Worm (Caenorhabditis elegans): ENCODE data around the gene C14A11.5.

C14A11.5 gene

DNA sequence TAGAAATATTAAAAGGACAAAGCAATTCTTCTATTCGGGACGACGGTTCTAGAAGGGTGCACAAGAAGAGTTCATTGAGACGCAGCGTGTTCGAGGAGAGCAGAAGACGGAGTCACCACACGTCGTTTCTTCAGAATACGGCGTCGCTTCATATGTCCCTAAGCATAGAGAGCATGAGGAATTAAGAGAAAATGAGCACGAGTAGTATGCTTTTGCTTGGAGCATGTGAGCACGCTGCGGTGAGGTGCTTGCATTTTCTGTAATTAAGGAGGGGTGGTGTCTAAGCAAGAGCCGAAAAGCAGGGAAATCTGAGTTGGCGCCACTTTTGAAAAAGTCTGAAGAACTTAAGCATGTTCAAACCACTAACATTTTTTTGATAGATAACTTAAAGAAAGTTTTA lies at the start of gene C14A11.5:
TSS of gene C14A11.5 (minus strand) at position 139 of the 400 bp plus-strand sequence.
- TF ChIP-seq unc-62 (GFP tag; optimal IDR thresholded peaks at IDR 0.05): no peak

DNA sequence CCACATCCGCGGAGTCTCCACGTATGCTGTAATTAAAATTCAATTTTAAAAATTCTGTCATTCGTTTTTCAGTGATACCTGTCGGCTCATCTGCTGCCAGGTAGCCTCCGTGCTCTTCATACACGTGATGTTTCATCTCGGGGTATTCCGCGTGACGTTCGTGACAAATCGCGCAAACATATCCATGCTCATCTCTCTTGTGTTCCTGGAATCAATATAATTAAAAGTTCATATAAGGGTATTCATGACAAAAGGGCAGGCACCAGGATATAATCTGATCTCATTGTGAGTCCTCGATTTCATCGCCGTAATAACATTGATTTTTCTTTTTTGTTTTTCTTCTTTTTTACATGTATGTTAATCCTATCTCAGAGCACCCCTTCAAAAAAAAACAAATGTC lies 46.6 kb upstream of the C14A11.5 start:
- no peak for TF ChIP-seq unc-62 (GFP tag; optimal IDR thresholded peaks at IDR 0.05)

DNA sequence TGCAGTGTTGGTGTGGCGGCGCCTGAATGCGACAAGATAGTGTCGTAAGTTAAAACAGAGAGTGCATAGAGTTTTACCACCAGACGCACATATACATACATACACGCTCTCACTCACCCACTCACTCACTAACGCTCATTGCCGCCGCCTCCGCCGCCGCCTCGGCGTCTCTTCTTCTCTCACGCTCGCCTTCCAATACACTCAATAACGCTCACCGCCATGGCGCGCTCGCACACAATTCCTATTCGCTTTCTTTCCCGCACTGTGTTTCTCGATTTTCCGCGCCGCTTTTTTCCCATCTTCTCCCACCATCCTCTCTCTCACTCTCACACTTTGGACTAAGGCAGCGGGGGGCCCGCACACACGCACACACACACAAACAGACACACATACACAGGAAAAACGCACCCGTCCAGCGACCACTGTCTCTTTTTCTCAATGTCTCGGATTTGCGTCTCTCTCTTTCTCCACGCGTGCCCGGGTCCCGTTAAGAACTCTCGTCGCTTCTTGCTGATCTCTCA lies 45.1 kb upstream of the C14A11.5 start, which contains the start of gene kin-29:
TSS of gene kin-29 (minus strand) at position 51 of the 521 bp plus-strand sequence.
- no peak for TF ChIP-seq unc-62 (GFP tag; optimal IDR thresholded peaks at IDR 0.05)

- no peak for TF ChIP-seq unc-62 (GFP tag; optimal IDR thresholded peaks at IDR 0.05)
Measured at ce11 chrX:2843508-2843907, 36.2 kb upstream of the C14A11.5 start.

DNA sequence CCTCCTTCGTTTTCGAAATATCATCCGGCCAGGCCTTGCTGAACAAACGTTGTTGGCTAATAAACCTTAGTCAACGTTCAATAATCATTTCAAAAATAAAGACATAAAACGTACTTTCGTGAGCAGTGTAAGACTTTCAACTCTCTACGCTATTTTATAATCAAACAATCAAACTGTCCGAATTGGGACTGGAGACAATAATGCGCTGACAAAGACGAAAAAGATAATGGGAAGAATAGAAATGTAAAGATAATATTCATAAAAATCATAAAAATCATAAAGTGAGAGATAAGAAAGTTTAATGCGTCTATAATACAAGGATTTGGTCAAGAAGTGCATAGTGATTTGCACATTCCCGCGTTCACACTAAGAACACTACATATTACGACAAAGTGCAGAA lies 34.4 kb upstream of the C14A11.5 start:
- TF ChIP-seq unc-62 (GFP tag; optimal IDR thresholded peaks at IDR 0.05): no peak

DNA sequence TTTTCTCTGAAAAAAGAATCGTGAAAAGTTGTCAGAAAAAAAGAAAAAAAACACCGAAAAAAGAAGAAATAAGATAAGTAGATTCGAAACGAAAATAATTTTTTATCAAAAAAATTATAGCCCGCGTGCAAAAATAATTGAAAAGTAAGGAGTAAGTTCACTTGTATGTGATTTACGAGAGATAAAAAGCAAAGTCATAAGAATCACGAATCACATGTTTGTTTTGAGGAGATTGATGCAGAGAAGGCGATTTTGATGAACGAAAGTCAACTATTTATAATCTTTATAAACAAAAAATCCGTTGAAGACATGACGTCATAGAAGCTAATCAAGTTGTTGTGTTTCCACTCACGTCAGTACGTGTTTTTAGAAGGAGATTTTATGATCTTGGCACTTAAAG lies 33.0 kb upstream of the C14A11.5 start, which contains the start of gene Y71H10B.1:
TSS of gene Y71H10B.1 (minus strand) at position 6 of the 400 bp plus-strand sequence.
- no peak for TF ChIP-seq unc-62 (GFP tag; optimal IDR thresholded peaks at IDR 0.05)

ce11 chrX:2838619-2839018 lies 31.3 kb upstream of the C14A11.5 start:
- TF ChIP-seq unc-62 (GFP tag; optimal IDR thresholded peaks at IDR 0.05): no peak

ce11 chrX:2837477-2837876 lies 30.1 kb upstream of the C14A11.5 start:
- TF ChIP-seq unc-62 (GFP tag; optimal IDR thresholded peaks at IDR 0.05): no peak

ce11 chrX:2836770-2837169 lies 29.4 kb upstream of the C14A11.5 start:
- TF ChIP-seq unc-62 (GFP tag; optimal IDR thresholded peaks at IDR 0.05): no peak

DNA sequence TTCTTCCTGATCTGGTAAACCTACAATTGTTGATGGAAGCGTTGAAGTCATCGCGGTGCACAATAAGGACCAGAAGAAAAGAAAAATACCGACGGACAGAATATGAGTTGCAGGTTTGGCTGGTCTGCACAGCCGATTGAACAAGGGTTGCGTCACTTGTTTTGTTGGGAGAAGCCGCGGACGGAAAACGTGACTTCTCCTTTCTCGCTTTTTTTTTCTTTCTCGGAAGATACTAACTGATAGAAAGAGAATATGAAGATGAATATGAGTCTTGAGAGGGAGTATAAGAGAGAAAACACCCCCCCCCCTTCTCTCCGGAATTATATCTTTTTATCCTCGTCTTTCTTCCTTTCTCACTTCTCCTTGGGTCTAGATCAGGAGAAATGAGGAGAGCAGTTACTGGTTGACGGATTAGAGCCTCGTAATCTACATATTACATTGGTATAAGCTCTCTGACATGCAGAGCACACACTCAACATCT lies 20.4 kb upstream of the C14A11.5 start, which contains the start of gene ssr-2:
TSS of gene ssr-2 (minus strand) at position 51 of the 481 bp plus-strand sequence.
- no peak for TF ChIP-seq unc-62 (GFP tag; optimal IDR thresholded peaks at IDR 0.05)

DNA sequence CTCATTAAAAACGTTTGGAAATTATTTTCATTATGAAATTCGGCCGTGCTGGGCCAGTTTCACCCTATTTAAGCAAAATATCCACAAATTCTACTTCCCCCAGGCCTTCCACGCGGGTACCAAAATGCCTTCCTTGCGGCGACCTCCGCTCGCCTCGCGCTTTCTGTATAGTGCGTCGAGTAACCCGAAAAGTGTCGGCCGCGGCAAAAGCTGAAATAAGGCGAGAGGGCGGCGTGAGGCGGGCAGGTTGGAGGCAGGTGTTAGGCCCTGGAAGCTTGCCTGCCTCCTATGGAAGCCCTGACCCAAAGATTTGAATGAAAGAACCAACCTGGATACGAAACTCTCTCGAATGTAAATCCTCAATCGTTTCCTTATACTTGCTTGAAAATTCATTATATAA lies 19.0 kb upstream of the C14A11.5 start:
- no peak for TF ChIP-seq unc-62 (GFP tag; optimal IDR thresholded peaks at IDR 0.05)

DNA sequence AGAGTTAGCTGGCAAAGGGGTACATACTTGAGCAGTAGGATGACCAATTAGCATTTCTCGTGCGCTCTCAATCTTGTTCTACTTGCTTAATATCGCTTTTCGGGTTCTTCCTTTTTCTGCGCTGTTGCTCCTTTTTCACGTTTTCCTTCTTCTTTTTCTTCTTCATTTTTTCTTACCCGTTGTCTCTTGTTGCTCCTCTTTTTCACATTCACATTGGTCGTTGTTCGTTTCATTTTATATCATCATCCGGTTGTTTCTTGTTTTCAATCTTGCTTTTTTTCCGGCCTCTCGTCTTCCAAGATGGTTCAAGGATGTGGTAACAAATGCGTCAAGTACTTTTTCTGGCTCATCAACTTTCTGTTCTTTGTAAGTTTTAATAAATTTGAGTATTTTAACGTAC lies 12.8 kb upstream of the C14A11.5 start, which contains the start of gene tsp-6:
TSS of gene tsp-6 (plus strand) at position 301 of the 400 bp plus-strand sequence.
- no peak for TF ChIP-seq unc-62 (GFP tag; optimal IDR thresholded peaks at IDR 0.05)

ce11 chrX:2819747-2820146 lies 12.4 kb upstream of the C14A11.5 start:
- no peak for TF ChIP-seq unc-62 (GFP tag; optimal IDR thresholded peaks at IDR 0.05)

ce11 chrX:2818899-2819298 lies 11.6 kb upstream of the C14A11.5 start:
- TF ChIP-seq unc-62 (GFP tag; optimal IDR thresholded peaks at IDR 0.05): no peak

DNA sequence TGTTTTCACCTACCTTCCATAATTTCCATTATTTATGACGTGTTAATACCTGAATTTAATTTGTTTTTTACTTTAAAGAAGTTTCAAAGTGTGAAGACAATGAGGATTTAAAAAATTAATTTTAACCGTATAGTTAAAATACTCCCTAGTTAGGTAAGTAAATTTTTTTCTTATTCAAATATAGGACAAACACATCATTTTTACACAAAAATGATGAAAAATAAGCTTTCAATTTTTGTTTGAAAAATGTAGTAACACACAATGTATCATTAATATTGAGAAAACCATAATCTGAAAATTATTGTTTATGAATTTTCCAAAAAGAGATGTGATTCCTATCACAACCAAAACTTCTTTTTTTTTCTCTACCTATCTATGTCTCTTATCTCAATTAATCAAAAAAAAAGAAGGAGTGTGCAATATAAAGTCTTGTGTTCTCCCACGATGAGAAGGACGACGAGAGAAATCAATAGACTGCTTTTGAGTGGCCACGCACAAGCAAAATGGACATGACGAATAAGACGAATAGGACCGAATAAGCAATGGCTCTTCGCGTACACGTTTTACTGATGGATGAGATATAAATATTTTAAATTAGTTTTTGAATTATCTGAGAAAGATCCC lies 6.9 kb upstream of the C14A11.5 start, which contains the start of gene C14A11.6:
TSS of gene C14A11.6 (minus strand) at position 51 of the 624 bp plus-strand sequence.
- no peak for TF ChIP-seq unc-62 (GFP tag; optimal IDR thresholded peaks at IDR 0.05)

DNA sequence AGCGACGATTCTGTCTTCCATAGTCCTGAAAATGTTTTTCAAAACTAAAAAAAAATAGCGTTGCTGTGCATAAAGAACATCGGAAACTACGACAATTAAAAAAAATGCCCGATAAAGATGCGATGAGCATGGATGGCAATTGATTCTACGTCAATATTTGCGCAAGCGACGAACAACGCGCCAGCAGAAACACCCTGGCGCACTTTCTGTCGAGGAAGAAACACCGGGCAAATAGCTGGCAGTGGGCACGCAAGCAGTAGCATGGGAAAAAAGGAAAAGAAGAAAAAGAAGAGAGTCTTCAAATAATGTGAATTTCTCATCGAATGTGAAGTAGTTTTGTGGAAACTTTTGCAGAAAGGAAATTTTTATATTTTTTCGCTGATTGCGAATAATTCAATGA lies 2.3 kb upstream of the C14A11.5 start, which contains the start of gene C14A11.9:
TSS of gene C14A11.9 (minus strand) at position 27 of the 400 bp plus-strand sequence.
- no peak for TF ChIP-seq unc-62 (GFP tag; optimal IDR thresholded peaks at IDR 0.05)

DNA sequence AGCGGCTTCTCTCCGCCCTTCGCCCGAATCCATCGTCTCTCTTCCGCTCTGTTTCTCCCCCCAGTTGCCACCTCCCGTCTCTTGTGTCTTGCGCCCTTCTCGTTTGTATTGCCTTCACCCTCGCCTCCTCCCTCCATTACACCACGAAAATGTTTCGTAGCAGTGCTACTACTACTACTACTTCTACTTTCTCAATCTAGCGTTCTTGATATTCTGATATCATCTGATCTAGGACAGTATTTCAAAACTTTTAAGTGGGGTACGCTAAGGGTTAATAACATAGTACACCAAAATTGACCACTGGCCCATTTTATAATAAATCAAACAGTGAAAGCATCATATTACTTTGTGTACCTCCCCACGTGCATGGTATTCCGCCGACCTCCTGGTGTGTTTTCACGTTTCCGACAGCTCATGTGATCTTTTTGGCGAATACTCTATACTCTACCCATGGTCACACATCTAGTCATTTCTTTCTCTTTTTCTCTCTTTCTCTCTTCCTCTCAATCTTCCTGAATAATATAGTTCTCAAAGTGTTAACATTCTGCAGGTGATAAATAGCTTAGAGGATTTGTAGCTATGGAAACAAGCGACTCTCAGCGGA lies 4.7 kb downstream of the C14A11.5 start, which contains the start of gene C14A11.2:
TSS of gene C14A11.2 (plus strand) at position 551 of the 604 bp plus-strand sequence.
- no peak for TF ChIP-seq unc-62 (GFP tag; optimal IDR thresholded peaks at IDR 0.05)
